Worm (Caenorhabditis elegans): Measurements from ENCODE around the gene B0310.3.

The B0310.3 gene

ce11 chrX:506848-507247 lies 13.9 kb downstream of the B0310.3 start, which contains the start of gene B0310.2:
Gene B0310.2, minus strand, starts transcription at chrX:506948.
- TF ChIP-seq lin-11 (tag; optimal IDR thresholded peaks at IDR 0.05) (no peak), crh-2 (tag; optimal IDR thresholded peaks at IDR 0.05) (no peak), ama-1 (optimal IDR thresholded peaks at IDR 0.05) (no peak), egl-27 (tag; optimal IDR thresholded peaks at IDR 0.05) (no peak), gmeb-1 (tag; optimal IDR thresholded peaks at IDR 0.05) (no peak), Y55F3AM.14 (GFP tag; optimal IDR thresholded peaks at IDR 0.05) (no peak), nhr-12 (tag; optimal IDR thresholded peaks at IDR 0.05) (no peak), zag-1 (tag; optimal IDR thresholded peaks at IDR 0.05) (no peak), nhr-23 (tag; optimal IDR thresholded peaks at IDR 0.05) (no peak), nhr-77 (tag; optimal IDR thresholded peaks at IDR 0.05) (no peak), ztf-11 (tag; optimal IDR thresholded peaks at IDR 0.05) (no peak), unc-62 (GFP tag; optimal IDR thresholded peaks at IDR 0.05) (no peak), ztf-4 (tag; optimal IDR thresholded peaks at IDR 0.05) (no peak), sma-9 (GFP tag; optimal IDR thresholded peaks at IDR 0.05) (no peak), sma-9 (tag; optimal IDR thresholded peaks at IDR 0.05) (no peak), nhr-10 (tag; optimal IDR thresholded peaks at IDR 0.05) (no peak)

DNA sequence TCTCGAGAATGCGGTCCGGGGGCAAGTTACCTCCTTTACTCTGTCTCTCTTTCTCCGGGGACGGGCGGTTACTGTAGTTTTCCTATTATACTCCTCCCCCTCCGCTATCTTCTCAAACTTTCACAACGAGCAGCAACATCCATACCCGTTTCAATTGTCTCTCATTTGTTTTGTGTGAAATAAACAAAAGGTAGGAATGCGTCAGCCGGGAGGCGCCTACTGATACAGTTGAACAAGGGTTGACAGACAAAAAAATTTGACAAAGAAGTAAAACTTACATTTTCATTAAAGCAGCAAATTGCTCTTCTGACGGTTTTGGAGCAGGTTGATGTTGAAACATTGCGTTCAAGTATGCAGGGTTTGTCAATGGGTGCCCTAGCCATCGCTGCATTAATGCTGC lies 15.8 kb downstream of the B0310.3 start:
- TF ChIP-seq unc-39 (tag; optimal IDR thresholded peaks at IDR 0.05), result no peak
- no peak for TF ChIP-seq C34F6.9 (tag; optimal IDR thresholded peaks at IDR 0.05)
- no peak for TF ChIP-seq lin-11 (tag; optimal IDR thresholded peaks at IDR 0.05)
- TF ChIP-seq F13H6.1 (tag; optimal IDR thresholded peaks at IDR 0.05), result no peak
- no peak for TF ChIP-seq nhr-12 (tag; optimal IDR thresholded peaks at IDR 0.05)
- TF ChIP-seq dmd-4 (tag; optimal IDR thresholded peaks at IDR 0.05), result no peak
- no peak for TF ChIP-seq nhr-237 (tag; optimal IDR thresholded peaks at IDR 0.05)
- TF ChIP-seq mab-5 (tag; optimal IDR thresholded peaks at IDR 0.05), result no peak
- TF ChIP-seq lin-13 (GFP tag; optimal IDR thresholded peaks at IDR 0.05), result no peak
- TF ChIP-seq sma-3 (GFP tag; optimal IDR thresholded peaks at IDR 0.05), result no peak
- TF ChIP-seq nhr-10 (tag; optimal IDR thresholded peaks at IDR 0.05), result no peak

DNA sequence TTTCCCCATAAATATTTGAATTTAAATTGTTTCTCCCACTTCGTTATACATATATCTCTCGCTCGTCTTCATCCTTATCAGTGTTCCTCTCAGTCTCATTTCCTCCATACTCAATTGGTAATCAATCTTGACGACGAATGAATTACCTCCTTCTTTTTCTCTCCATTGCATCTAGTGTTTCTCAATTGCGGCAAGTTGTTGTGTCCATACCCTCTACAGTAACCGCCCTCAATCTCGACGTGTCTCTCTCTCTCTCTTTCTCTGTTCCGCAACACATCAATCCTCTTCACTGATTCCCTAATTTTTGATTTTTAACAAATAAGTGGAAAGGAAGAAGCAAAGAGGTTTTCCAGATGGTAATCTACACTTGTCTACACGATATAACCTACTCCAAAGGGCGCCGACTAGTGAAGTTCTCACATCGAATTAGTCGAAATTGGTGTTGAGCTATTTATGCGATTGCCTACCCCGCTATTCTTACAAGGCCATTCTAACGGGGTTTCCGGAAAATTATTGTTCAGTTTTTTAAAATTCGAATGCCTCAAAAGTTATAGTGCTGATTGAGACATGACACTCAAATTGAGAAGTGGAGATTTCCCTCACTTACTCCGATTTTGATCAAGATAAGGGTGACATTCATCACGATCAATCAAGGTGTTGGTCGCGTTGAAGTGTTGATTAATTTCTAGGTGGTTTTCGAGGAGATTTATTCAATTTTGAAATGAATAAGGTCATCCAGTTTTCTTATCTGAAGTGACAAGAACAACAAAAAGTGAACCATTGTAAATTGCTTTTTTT lies 16.5 kb downstream of the B0310.3 start:
- TF ChIP-seq nhr-11 (tag; optimal IDR thresholded peaks at IDR 0.05), result no peak
- no peak for TF ChIP-seq nhr-12 (tag; optimal IDR thresholded peaks at IDR 0.05)
- no peak for TF ChIP-seq nhr-23 (tag; optimal IDR thresholded peaks at IDR 0.05)
- TF ChIP-seq egl-27 (tag; optimal IDR thresholded peaks at IDR 0.05), result no peak
- TF ChIP-seq sma-9 (GFP tag; optimal IDR thresholded peaks at IDR 0.05), result peak; percentile 34
- TF ChIP-seq sma-9 (tag; optimal IDR thresholded peaks at IDR 0.05), result no peak
- no peak for TF ChIP-seq nhr-77 (tag; optimal IDR thresholded peaks at IDR 0.05)
- TF ChIP-seq lsy-2 (tag; optimal IDR thresholded peaks at IDR 0.05), result peak in 1 of 2 experiments; percentile 55
- peak; percentile 19 for TF ChIP-seq nhr-25 (tag; optimal IDR thresholded peaks at IDR 0.05)
- no peak for TF ChIP-seq unc-39 (tag; optimal IDR thresholded peaks at IDR 0.05)
- no peak for TF ChIP-seq mbf-1 (tag; optimal IDR thresholded peaks at IDR 0.05)
- no peak for TF ChIP-seq blmp-1 (tag; optimal IDR thresholded peaks at IDR 0.05; ENCODE audit: insufficient read depth)
- no peak for TF ChIP-seq F13H6.1 (tag; optimal IDR thresholded peaks at IDR 0.05)
- no peak for TF ChIP-seq elt-1 (tag; optimal IDR thresholded peaks at IDR 0.05)
- TF ChIP-seq ceh-82 (tag; optimal IDR thresholded peaks at IDR 0.05), result no peak
- no peak for TF ChIP-seq mab-5 (tag; optimal IDR thresholded peaks at IDR 0.05)
- TF ChIP-seq ztf-11 (tag; optimal IDR thresholded peaks at IDR 0.05), result no peak
- TF ChIP-seq ztf-4 (tag; optimal IDR thresholded peaks at IDR 0.05), result no peak
- no peak for TF ChIP-seq aly-2 (tag; optimal IDR thresholded peaks at IDR 0.05)
- TF ChIP-seq nhr-21 (tag; optimal IDR thresholded peaks at IDR 0.05), result peak; percentile 52
- no peak for TF ChIP-seq C34F6.9 (tag; optimal IDR thresholded peaks at IDR 0.05)
- no peak for TF ChIP-seq R02D3.7 (tag; optimal IDR thresholded peaks at IDR 0.05)
- TF ChIP-seq nhr-10 (tag; optimal IDR thresholded peaks at IDR 0.05), result no peak
- no peak for TF ChIP-seq gmeb-1 (tag; optimal IDR thresholded peaks at IDR 0.05)
- no peak for TF ChIP-seq alr-1 (tag; optimal IDR thresholded peaks at IDR 0.05)
- no peak for TF ChIP-seq ama-1 (optimal IDR thresholded peaks at IDR 0.05)
- peak; percentile 79 for TF ChIP-seq ceh-16 (tag; optimal IDR thresholded peaks at IDR 0.05)
- no peak for TF ChIP-seq peb-1 (tag; optimal IDR thresholded peaks at IDR 0.05)
- no peak for TF ChIP-seq mdl-1 (tag; optimal IDR thresholded peaks at IDR 0.05)
- no peak for TF ChIP-seq ztf-1 (GFP tag; conservative IDR thresholded peaks at IDR 0.05)
- TF ChIP-seq nhr-237 (tag; optimal IDR thresholded peaks at IDR 0.05), result no peak
- no peak for TF ChIP-seq nhr-129 (tag; optimal IDR thresholded peaks at IDR 0.05)
- TF ChIP-seq sem-4 (tag; optimal IDR thresholded peaks at IDR 0.05), result no peak
- TF ChIP-seq unc-55 (GFP tag; optimal IDR thresholded peaks at IDR 0.05), result no peak
- TF ChIP-seq sma-3 (GFP tag; optimal IDR thresholded peaks at IDR 0.05), result peak; percentile 38
- TF ChIP-seq dmd-4 (tag; optimal IDR thresholded peaks at IDR 0.05), result no peak
- no peak for TF ChIP-seq Y55F3AM.14 (GFP tag; optimal IDR thresholded peaks at IDR 0.05)
- TF ChIP-seq crh-2 (tag; optimal IDR thresholded peaks at IDR 0.05), result no peak
- TF ChIP-seq skn-1 (tag; optimal IDR thresholded peaks at IDR 0.05), result no peak
- TF ChIP-seq lin-11 (tag; optimal IDR thresholded peaks at IDR 0.05), result no peak
- no peak for TF ChIP-seq elt-3 (tag; optimal IDR thresholded peaks at IDR 0.05)
- no peak for TF ChIP-seq lin-13 (GFP tag; optimal IDR thresholded peaks at IDR 0.05)
- TF ChIP-seq fos-1 (tag; optimal IDR thresholded peaks at IDR 0.05), result no peak
- TF ChIP-seq snpc-4 (tag; optimal IDR thresholded peaks at IDR 0.05), result no peak
- TF ChIP-seq unc-62 (GFP tag; optimal IDR thresholded peaks at IDR 0.05), result no peak
